Worm (Caenorhabditis elegans) whole organism, early embryonic: Measurements from ENCODE around the gene swt-1.

ENCODE experiments used
- F13C5.2 ChIP-seq: sonication (generic microtip); optimal IDR thresholded peaks from 2 replicates; lab custom pipeline; 2017; ENCODE audit warnings: mild to moderate bottlenecking, missing genetic modification characterization, inconsistent platforms, missing compliant biosample characterization
- ama-1 ChIP-seq: fragments of 150-350 bp; optimal IDR thresholded peaks from 2 replicates; lab custom pipeline; 2014
- ets-7 ChIP-seq: sonication (generic microtip); optimal IDR thresholded peaks from 2 replicates; lab custom pipeline; 2016; ENCODE audit warnings: missing genotype, missing genetic modification characterization, missing compliant biosample characterization
- flt-1 ChIP-seq: fragments of 200-800 bp; sonication (Bioruptor generic); IDR thresholded peaks from 2 replicates; pipeline ENCODE4 v1.3.6; 2022; ENCODE audit warnings: missing genetic modification characterization, missing compliant biosample characterization
- hmg-4 ChIP-seq: fragments of 200-800 bp; sonication (Bioruptor generic); optimal IDR thresholded peaks from 2 replicates; lab custom pipeline; 2018; ENCODE audit warnings: mild to moderate bottlenecking, missing genetic modification characterization, missing compliant biosample characterization
- hnd-1 ChIP-seq: sonication (generic microtip); optimal IDR thresholded peaks from 2 replicates; lab custom pipeline; 2016; ENCODE audit warnings: missing genetic modification characterization, missing compliant biosample characterization
- pes-1 ChIP-seq: fragments of 200-800 bp; sonication (Bioruptor generic); IDR thresholded peaks from 2 replicates; pipeline ENCODE4 v1.3.6; 2022; ENCODE audit warnings: missing genetic modification reagents, missing genetic modification characterization, missing compliant biosample characterization
- scrt-1 ChIP-seq: fragments of 200-800 bp; sonication (Bioruptor generic); IDR thresholded peaks from 2 replicates; pipeline ENCODE4 v1.3.6; 2022; ENCODE audit warnings: missing genetic modification characterization, missing compliant biosample characterization
- sea-1 ChIP-seq: fragments of 200-800 bp; sonication (Bioruptor generic); conservative IDR thresholded peaks from 2 replicates; pipeline ENCODE4 v1.3.6; 2022; ENCODE audit warnings: missing genetic modification characterization, missing compliant biosample characterization
- tra-4 ChIP-seq: sonication (generic microtip); optimal IDR thresholded peaks from 2 replicates; lab custom pipeline; 2017; ENCODE audit warnings: missing genetic modification characterization, missing compliant biosample characterization

ce11 chrIV:258362-258761, 48.9 kb upstream of the swt-1 start:
- TF ChIP-seq ama-1 (lab: Kevin White, UChicago) = no peak
- no peak for TF ChIP-seq ets-7
- no peak for TF ChIP-seq flt-1 (GFP tag; lab: Robert Waterston, UW)
- no peak for TF ChIP-seq pes-1 (GFP tag; lab: Robert Waterston, UW)
- no peak for TF ChIP-seq F13C5.2 (tag; lab: Kevin White, UChicago)
- TF ChIP-seq scrt-1 (GFP tag; lab: Robert Waterston, UW) = no peak
- no peak for TF ChIP-seq hmg-4
- no peak for TF ChIP-seq tra-4 (tag; lab: Kevin White, UChicago)
- no peak for TF ChIP-seq sea-1
- no peak for TF ChIP-seq hnd-1 (tag; lab: Kevin White, UChicago)
